Fruit fly (Drosophila melanogaster) whole organism, embryonic: ENCODE measurements around the gene Gr28a.

Source experiments
- Abd-B ChIP-seq: fragments of 200-800 bp; sonication (Bioruptor generic); optimal IDR thresholded peaks from 2 replicates; lab custom pipeline; 2018; ENCODE audit warnings: missing biosample characterization, mild to moderate bottlenecking, missing genetic modification characterization, moderate library complexity
- Adf1 ChIP-seq: fragments of 200-800 bp; sonication (Bioruptor generic); IDR thresholded peaks from 2 replicates; pipeline ENCODE4 v1.3.6; 2022; ENCODE audit warnings: missing biosample characterization, missing genetic modification characterization
- Awh ChIP-seq: fragments of 200-800 bp; sonication (Bioruptor generic); IDR thresholded peaks from 2 replicates; pipeline ENCODE4, ENCODE4 v1.3.6; 2022; ENCODE audit warnings: missing biosample characterization, missing genetic modification characterization
- CG10209 ChIP-seq: fragments of 200-800 bp; sonication (Bioruptor generic); optimal IDR thresholded peaks from 3 replicates; lab custom pipeline; 2017; ENCODE audit warnings: missing biosample characterization, mild to moderate bottlenecking, missing genetic modification characterization, missing genetic modification reagents
- CG10274 ChIP-seq: fragments of 200-800 bp; sonication (Bioruptor generic); optimal IDR thresholded peaks from 3 replicates; lab custom pipeline; 2017; ENCODE audit warnings: missing biosample characterization, mild to moderate bottlenecking, missing genetic modification characterization
- CG10366 ChIP-seq: fragments of 200-800 bp; sonication (Bioruptor generic); IDR thresholded peaks from 2 replicates; pipeline ENCODE4 v1.3.6; 2022; ENCODE audit warnings: missing biosample characterization, missing genetic modification characterization
- CG11085 ChIP-seq: fragments of 200-800 bp; sonication (Bioruptor generic); IDR thresholded peaks from 2 replicates; pipeline ENCODE4 v1.3.6; 2022; ENCODE audit warnings: missing biosample characterization, missing genetic modification characterization
- CG11560 ChIP-seq: fragments of 200-800 bp; sonication (Bioruptor generic); IDR thresholded peaks from 3 replicates; pipeline ENCODE4 v1.3.6; 2022; ENCODE audit warnings: missing biosample characterization, missing genetic modification characterization
- CG11696 ChIP-seq: fragments of 200-800 bp; sonication (Bioruptor generic); IDR thresholded peaks from 2 replicates; pipeline ENCODE4 v1.3.6; 2022; ENCODE audit warnings: missing biosample characterization, missing genetic modification characterization
- CG13424 ChIP-seq: fragments of 200-800 bp; sonication (Bioruptor generic); optimal IDR thresholded peaks from 2 replicates; lab custom pipeline; 2019; ENCODE audit warnings: missing biosample characterization, mild to moderate bottlenecking, missing genetic modification characterization, moderate library complexity
- CG14710 ChIP-seq: fragments of 200-800 bp; sonication (Bioruptor generic); optimal IDR thresholded peaks from 3 replicates; lab custom pipeline; 2019; ENCODE audit warnings: missing biosample characterization, mild to moderate bottlenecking, missing genetic modification characterization, moderate library complexity
- CG15011 ChIP-seq: fragments of 200-800 bp; sonication (Bioruptor generic); optimal IDR thresholded peaks from 3 replicates; lab custom pipeline; 2018; ENCODE audit warnings: missing biosample characterization, mild to moderate bottlenecking, missing genetic modification characterization
- CG15696 ChIP-seq: fragments of 200-800 bp; sonication (Bioruptor generic); optimal IDR thresholded peaks from 2 replicates; lab custom pipeline; 2019; ENCODE audit warnings: missing biosample characterization, mild to moderate bottlenecking, missing genetic modification characterization, moderate library complexity
- CG17361 ChIP-seq: fragments of 200-800 bp; sonication (Bioruptor generic); IDR thresholded peaks from 3 replicates; pipeline ENCODE4 v1.3.6; 2022; ENCODE audit warnings: missing biosample characterization, missing genetic modification characterization
- CG17612 ChIP-seq: fragments of 200-800 bp; sonication (Bioruptor generic); IDR thresholded peaks from 2 replicates; pipeline ENCODE4 v1.3.6; 2022; ENCODE audit warnings: missing biosample characterization, missing genetic modification characterization
- CG17912 ChIP-seq: fragments of 200-800 bp; sonication (Bioruptor generic); optimal IDR thresholded peaks from 2 replicates; lab custom pipeline; 2018; ENCODE audit warnings: missing biosample characterization, mild to moderate bottlenecking, missing genetic modification characterization
- CG18476 ChIP-seq: fragments of 200-800 bp; sonication (Bioruptor generic); optimal IDR thresholded peaks from 2 replicates; lab custom pipeline; 2016; ENCODE audit warnings: missing biosample characterization, mild to moderate bottlenecking, missing genetic modification characterization
- CG32772 ChIP-seq: fragments of 200-800 bp; sonication (Bioruptor generic); IDR thresholded peaks from 2 replicates; pipeline ENCODE4 v1.3.6; 2022; ENCODE audit warnings: missing biosample characterization, missing genetic modification characterization
- CG33557 ChIP-seq: fragments of 200-800 bp; sonication (Bioruptor generic); optimal IDR thresholded peaks from 2 replicates; lab custom pipeline; 2019; ENCODE audit warnings: missing biosample characterization, mild to moderate bottlenecking, missing genetic modification characterization, moderate library complexity
- CG6175 ChIP-seq: fragments of 200-800 bp; sonication (Bioruptor generic); IDR thresholded peaks from 3 replicates; pipeline ENCODE4 v1.3.6; 2022; ENCODE audit warnings: missing biosample characterization, missing genetic modification characterization
- CG6689 ChIP-seq: fragments of 200-800 bp; sonication (Bioruptor generic); IDR thresholded peaks from 2 replicates; pipeline ENCODE4 v1.3.6; 2022; ENCODE audit warnings: missing biosample characterization, missing genetic modification characterization
- CG6854 ChIP-seq: fragments of 200-800 bp; sonication (Bioruptor generic); optimal IDR thresholded peaks from 3 replicates; lab custom pipeline; 2017; ENCODE audit warnings: missing biosample characterization, mild to moderate bottlenecking, missing genetic modification characterization
- CG8765 ChIP-seq: fragments of 200-800 bp; sonication (Bioruptor generic); IDR thresholded peaks from 2 replicates; pipeline ENCODE4 v1.3.6; 2022; ENCODE audit warnings: missing biosample characterization, missing genetic modification characterization
- CG9932 ChIP-seq: fragments of 200-800 bp; sonication (Bioruptor generic); IDR thresholded peaks from 2 replicates; pipeline ENCODE4 v1.3.6; 2022; ENCODE audit warnings: missing biosample characterization, missing genetic modification characterization
- Camta ChIP-seq: fragments of 200-800 bp; sonication (Bioruptor generic); optimal IDR thresholded peaks from 2 replicates; lab custom pipeline; 2016; ENCODE audit warnings: missing biosample characterization, missing genetic modification characterization
- Ets65A ChIP-seq: fragments of 200-800 bp; sonication (Bioruptor generic); peaks from one replicate; lab custom pipeline; 2016; ENCODE audit warnings: missing biosample characterization, missing genetic modification characterization
- Ets97D ChIP-seq: fragments of 200-800 bp; sonication (Bioruptor generic); optimal IDR thresholded peaks from 3 replicates; lab custom pipeline; 2016; ENCODE audit warnings: missing biosample characterization, missing genetic modification characterization
- HLH4C ChIP-seq: fragments of 200-800 bp; sonication (Bioruptor generic); IDR thresholded peaks from 3 replicates; pipeline ENCODE4 v1.3.6; 2022; ENCODE audit warnings: missing biosample characterization, missing genetic modification characterization; ENCODE audit not compliant: partially characterized antibody
- HLHmδ ChIP-seq: fragments of 200-800 bp; sonication (Bioruptor generic); optimal IDR thresholded peaks from 2 replicates; lab custom pipeline; 2018; ENCODE audit warnings: missing biosample characterization, mild to moderate bottlenecking, missing genetic modification characterization, moderate library complexity
- Hand ChIP-seq: fragments of 200-800 bp; sonication (Bioruptor generic); optimal IDR thresholded peaks from 2 replicates; lab custom pipeline; 2017; ENCODE audit warnings: mild to moderate bottlenecking, missing biosample characterization, missing genetic modification reagents, missing genetic modification characterization
- Hmr ChIP-seq: fragments of 200-800 bp; sonication (Bioruptor generic); optimal IDR thresholded peaks from 3 replicates; lab custom pipeline; 2017; ENCODE audit warnings: mild to moderate bottlenecking, missing biosample characterization, missing genetic modification reagents, missing genetic modification characterization
- Kr ChIP-seq: fragments of 200-800 bp; sonication (Bioruptor generic); optimal IDR thresholded peaks from 2 replicates; lab custom pipeline; 2017; ENCODE audit warnings: missing biosample characterization, mild to moderate bottlenecking, missing genetic modification characterization
- Max ChIP-seq: fragments of 200-800 bp; sonication (Bioruptor generic); optimal IDR thresholded peaks from 2 replicates; lab custom pipeline; 2016; ENCODE audit warnings: missing biosample characterization, mild to moderate bottlenecking, missing genetic modification characterization
- Xbp1 ChIP-seq: fragments of 200-800 bp; sonication (Bioruptor generic); optimal IDR thresholded peaks from 3 replicates; lab custom pipeline; 2016; ENCODE audit warnings: missing biosample characterization, mild to moderate bottlenecking, missing genetic modification characterization
- bsh ChIP-seq, 2 experiments: fragments of 200-800 bp; sonication (Bioruptor generic); optimal IDR thresholded peaks; 2 replicates each; lab custom pipeline; 2017 to 2018; ENCODE audit warnings: mild to moderate bottlenecking in 2 of 2, missing biosample characterization in 2 of 2, missing genetic modification characterization in 2 of 2, moderate library complexity in 1 of 2
- danr ChIP-seq: fragments of 200-800 bp; sonication (Bioruptor generic); IDR thresholded peaks from 2 replicates; pipeline ENCODE4 v1.3.6; 2022; ENCODE audit warnings: missing biosample characterization, missing genetic modification characterization
- dpn ChIP-seq, 2 experiments: fragments of 200-800 bp; sonication (Bioruptor generic); optimal IDR thresholded peaks; 3 replicates each; lab custom pipeline; 2016; ENCODE audit warnings: missing biosample characterization in 2 of 2, missing genetic modification characterization in 2 of 2
- fd102C ChIP-seq: fragments of 200-800 bp; sonication (Bioruptor generic); optimal IDR thresholded peaks from 2 replicates; lab custom pipeline; 2018; ENCODE audit warnings: missing biosample characterization, mild to moderate bottlenecking, missing genetic modification characterization, moderate library complexity
- fru ChIP-seq: fragments of >200 bp; optimal IDR thresholded peaks from 2 replicates; lab custom pipeline; 2017
- gem ChIP-seq: fragments of 200-800 bp; sonication (Bioruptor generic); optimal IDR thresholded peaks from 2 replicates; lab custom pipeline; 2019; ENCODE audit warnings: missing biosample characterization, mild to moderate bottlenecking, missing genetic modification characterization, moderate library complexity
- gt ChIP-seq: fragments of 200-800 bp; sonication (Bioruptor generic); IDR thresholded peaks from 2 replicates; pipeline ENCODE4 v1.3.6; 2022; ENCODE audit warnings: missing biosample characterization, missing genetic modification characterization
- lmd ChIP-seq: fragments of 200-800 bp; sonication (Bioruptor generic); IDR thresholded peaks from 2 replicates; pipeline ENCODE4 v1.3.6; 2022; ENCODE audit warnings: missing biosample characterization, missing genetic modification characterization
- lola ChIP-seq, 3 experiments: fragments of >200 bp in 2 of 3; fragments of 200-800 bp in 1 of 3; sonication (Bioruptor generic) in 1 of 3; optimal IDR thresholded peaks; 2 replicates each; lab custom pipeline; 2017 to 2019; ENCODE audit warnings: missing biosample characterization in 3 of 3, missing genetic modification characterization in 3 of 3, mild to moderate bottlenecking in 1 of 3, moderate library complexity in 1 of 3
- peb ChIP-seq: fragments of 200-800 bp; sonication (Bioruptor generic); IDR thresholded peaks from 2 replicates; pipeline ENCODE4 v1.3.6; 2022; ENCODE audit warnings: missing biosample characterization, missing genetic modification characterization
- prd ChIP-seq, 3 experiments: fragments of >200 bp in 2 of 3; fragments of 200-800 bp in 1 of 3; sonication (Bioruptor generic) in 1 of 3; optimal IDR thresholded peaks in 2 of 3; IDR thresholded peaks in 1 of 3; 2 replicates in 2 of 3; 3 replicates in 1 of 3; pipeline versions ENCODE4 v1.3.6 to Lab custom; 2017 to 2022; ENCODE audit warnings: missing biosample characterization in 1 of 3, missing genetic modification characterization in 1 of 3
- rib ChIP-seq: fragments of 200-800 bp; sonication (Bioruptor generic); IDR thresholded peaks from 2 replicates; pipeline ENCODE4 v1.3.6; 2022; ENCODE audit warnings: missing biosample characterization, missing genetic modification characterization
- vnd ChIP-seq: fragments of 200-800 bp; sonication (Bioruptor generic); IDR thresholded peaks from 3 replicates; pipeline ENCODE4 v1.3.6; 2022; ENCODE audit warnings: missing biosample characterization, missing genetic modification characterization; ENCODE audit not compliant: partially characterized antibody
- wor ChIP-seq: fragments of 200-800 bp; sonication (Bioruptor generic); IDR thresholded peaks from 2 replicates; pipeline ENCODE4 v1.3.6; 2022; ENCODE audit warnings: missing biosample characterization, missing genetic modification characterization

Gr28a gene

dm6 chr2L:7433957-7434736 lies 19.9 kb downstream of the Gr28a start (continued):
- TF ChIP-seq CG11696 (GFP tag; lab: Robert Waterston, UW): peak; percentile 62
- TF ChIP-seq CG10366 (GFP tag; lab: Robert Waterston, UW): peak; percentile 81
- TF ChIP-seq Abd-B: peak; percentile 74
- TF ChIP-seq danr (GFP tag; lab: Robert Waterston, UW): peak; percentile 43; the same call in 1 of the 2 replicates
- TF ChIP-seq Hand: peak; percentile 88
- peak; percentile 49; the same call in 1 of the 2 replicates for TF ChIP-seq CG32772 (GFP tag; lab: Robert Waterston, UW)
- no peak for TF ChIP-seq Kr
- TF ChIP-seq HLH4C (GFP tag; lab: Robert Waterston, UW): no peak
- peak; percentile 24; the same call in 1 of the 3 replicates for TF ChIP-seq CG6175 (GFP tag; lab: Robert Waterston, UW)
- peak; percentile 75 for TF ChIP-seq CG6854 (GFP tag; lab: Kevin White, UChicago)
- peak; percentile 46 to 51 for TF ChIP-seq dpn (GFP tag; optimal IDR thresholded peaks at IDR 0.05; lab: Kevin White, UChicago)
- TF ChIP-seq bsh (GFP tag; optimal IDR thresholded peaks at IDR 0.05; lab: Kevin White, UChicago): peak in 1 of 2 experiments; percentile 65
- peak; percentile 63 for TF ChIP-seq CG11085 (GFP tag; lab: Robert Waterston, UW)
- TF ChIP-seq CG10209 (GFP tag; lab: Kevin White, UChicago): peak; percentile 78
- TF ChIP-seq Xbp1 (GFP tag; lab: Kevin White, UChicago): peak; percentile 59
- TF ChIP-seq CG17912: no peak
- TF ChIP-seq CG13424 (tag; lab: Kevin White, UChicago): peak; percentile 75
- no peak for TF ChIP-seq fru (lab: Kevin White, UChicago)
- TF ChIP-seq Awh (GFP tag; lab: Robert Waterston, UW): 0 out of 2 replicates have a peak, but pooled peaks have one; percentile 35
- TF ChIP-seq HLHmδ (GFP tag; lab: Kevin White, UChicago): no peak
- TF ChIP-seq lola (GFP tag; optimal IDR thresholded peaks at IDR 0.05; lab: Kevin White, UChicago): peak in 1 of 3 experiments; percentile 32
- TF ChIP-seq CG9932 (GFP tag; lab: Robert Waterston, UW): peak; percentile 88
- peak; percentile 88 for TF ChIP-seq rib
- TF ChIP-seq vnd: no peak
- no peak for TF ChIP-seq Max (GFP tag; lab: Kevin White, UChicago)
- TF ChIP-seq peb: peak; percentile 57; the same call in 1 of the 2 replicates
- peak; percentile 56; the same call in 2 of the 3 replicates for TF ChIP-seq CG11560 (tag; lab: Robert Waterston, UW)
- TF ChIP-seq lmd: peak; percentile 87
- TF ChIP-seq CG17612: peak; percentile 71
- peak; percentile 59 for TF ChIP-seq wor (GFP tag; lab: Robert Waterston, UW)
- TF ChIP-seq CG15011 (GFP tag; lab: Kevin White, UChicago): peak; percentile 50
- peak; percentile 36; the same call in 1 of the 2 replicates for TF ChIP-seq CG8765 (GFP tag; lab: Robert Waterston, UW)
- TF ChIP-seq gem (tag; lab: Kevin White, UChicago): peak; percentile 89
- TF ChIP-seq CG33557: no peak
- TF ChIP-seq Adf1 (GFP tag; lab: Robert Waterston, UW): peak; percentile 71
- TF ChIP-seq CG10274 (GFP tag; lab: Kevin White, UChicago): peak; percentile 44
- no peak for TF ChIP-seq prd (optimal IDR thresholded peaks at IDR 0.05; lab: Kevin White, UChicago)
- TF ChIP-seq prd (GFP tag; IDR thresholded peaks at IDR 0.05; lab: Robert Waterston, UW): peak; percentile 74
- TF ChIP-seq Hmr (GFP tag; lab: Kevin White, UChicago): peak; percentile 93
- TF ChIP-seq Ets97D (GFP tag; lab: Kevin White, UChicago): peak; percentile 19
- no peak for TF ChIP-seq CG14710
- no peak for TF ChIP-seq fd102C (GFP tag; lab: Kevin White, UChicago)
- TF ChIP-seq CG18476 (GFP tag; lab: Kevin White, UChicago): peak; percentile 71
- peak; percentile 55 for TF ChIP-seq Ets65A (GFP tag; lab: Kevin White, UChicago)
- peak; percentile 2 for TF ChIP-seq CG15696
- TF ChIP-seq Camta (GFP tag; lab: Kevin White, UChicago): no peak
- TF ChIP-seq CG6689 (GFP tag; lab: Robert Waterston, UW): peak; percentile 46; the same call in 1 of the 2 replicates
- no peak for TF ChIP-seq gt (GFP tag; lab: Robert Waterston, UW)
- TF ChIP-seq CG17361 (GFP tag; lab: Robert Waterston, UW): peak; percentile 69
